Fruit fly (Drosophila melanogaster) whole organism, pupa: ENCODE results near the gene CG14662.

Experiments used
- CG10348 ChIP-seq: fragments of 200-800 bp; sonication (Bioruptor generic); IDR thresholded peaks from 2 replicates; pipeline ENCODE4 v1.3.6; 2022; ENCODE audit warnings: missing biosample characterization, missing genetic modification characterization
- CG12605 ChIP-seq: fragments of 200-800 bp; sonication (Bioruptor generic); IDR thresholded peaks from 2 replicates; pipeline ENCODE4 v1.3.6; 2022; ENCODE audit warnings: missing biosample characterization, missing genetic modification characterization
- CG13204 ChIP-seq: fragments of 200-800 bp; sonication (Bioruptor generic); optimal IDR thresholded peaks from 2 replicates; lab custom pipeline; 2018; ENCODE audit warnings: missing biosample characterization, mild to moderate bottlenecking, missing genetic modification characterization, moderate library complexity
- CG14655 ChIP-seq: fragments of 200-800 bp; sonication (Bioruptor generic); optimal IDR thresholded peaks from 3 replicates; lab custom pipeline; 2017; ENCODE audit warnings: mild to moderate bottlenecking, missing biosample characterization, missing genetic modification reagents, missing genetic modification characterization
- CG15710 ChIP-seq: fragments of 200-800 bp; sonication (Bioruptor generic); optimal IDR thresholded peaks from 2 replicates; lab custom pipeline; 2018; ENCODE audit warnings: missing biosample characterization, mild to moderate bottlenecking, missing genetic modification characterization, moderate library complexity
- CG17806 ChIP-seq: fragments of 200-800 bp; sonication (Bioruptor generic); optimal IDR thresholded peaks from 2 replicates; lab custom pipeline; 2018; ENCODE audit warnings: missing biosample characterization, mild to moderate bottlenecking, missing genetic modification characterization, moderate library complexity
- CG32121 ChIP-seq: fragments of 200-800 bp; sonication (Bioruptor generic); IDR thresholded peaks from 2 replicates; pipeline ENCODE4 v1.3.6; 2022; ENCODE audit warnings: missing biosample characterization, missing genetic modification characterization
- CG34367 ChIP-seq: fragments of 200-800 bp; sonication (Bioruptor generic); optimal IDR thresholded peaks from 2 replicates; lab custom pipeline; 2018; ENCODE audit warnings: missing biosample characterization, mild to moderate bottlenecking, missing genetic modification characterization
- CG4496 ChIP-seq: fragments of 200-800 bp; sonication (Bioruptor generic); IDR thresholded peaks from 3 replicates; pipeline ENCODE4 v1.3.6; 2022; ENCODE audit warnings: missing biosample characterization, missing genetic modification characterization
- CG8159 ChIP-seq: fragments of 200-800 bp; sonication (Bioruptor generic); optimal IDR thresholded peaks from 3 replicates; lab custom pipeline; 2018; ENCODE audit warnings: missing biosample characterization, mild to moderate bottlenecking, missing genetic modification characterization, moderate library complexity
- CG8301 ChIP-seq: fragments of 200-800 bp; sonication (Bioruptor generic); optimal IDR thresholded peaks from 2 replicates; lab custom pipeline; 2018; ENCODE audit warnings: missing biosample characterization, mild to moderate bottlenecking, missing genetic modification characterization
- CG9948 ChIP-seq: fragments of 200-800 bp; sonication (Bioruptor generic); optimal IDR thresholded peaks from 2 replicates; lab custom pipeline; 2018; ENCODE audit warnings: missing biosample characterization, mild to moderate bottlenecking, missing genetic modification characterization, moderate library complexity
- D1 ChIP-seq: fragments of 200-800 bp; sonication (Bioruptor generic); optimal IDR thresholded peaks from 2 replicates; lab custom pipeline; 2018; ENCODE audit warnings: missing biosample characterization, mild to moderate bottlenecking, missing genetic modification characterization, moderate library complexity
- EcR ChIP-seq: fragments of 200-800 bp; sonication (Bioruptor generic); optimal IDR thresholded peaks from 3 replicates; lab custom pipeline; 2019; ENCODE audit warnings: missing biosample characterization, missing genetic modification characterization, mild to moderate bottlenecking, moderate library complexity, missing genetic modification reagents
- Ets98B ChIP-seq: fragments of 200-800 bp; sonication (Bioruptor generic); IDR thresholded peaks from 2 replicates; pipeline ENCODE4 v1.3.6; 2022; ENCODE audit warnings: missing biosample characterization, missing genetic modification characterization
- Pif1A ChIP-seq: fragments of 200-800 bp; sonication (Bioruptor generic); optimal IDR thresholded peaks from 3 replicates; lab custom pipeline; 2016; ENCODE audit warnings: missing biosample characterization, missing genetic modification characterization
- Pif1B ChIP-seq: fragments of 200-800 bp; sonication (Bioruptor generic); optimal IDR thresholded peaks from 3 replicates; lab custom pipeline; 2016; ENCODE audit warnings: missing biosample characterization, missing genetic modification characterization
- Snoo ChIP-seq: fragments of 200-800 bp; sonication (Bioruptor generic); optimal IDR thresholded peaks from 3 replicates; lab custom pipeline; 2017; ENCODE audit warnings: missing biosample characterization, mild to moderate bottlenecking, missing genetic modification characterization, inconsistent platforms
- fd96Ca ChIP-seq: fragments of 200-800 bp; sonication (Bioruptor generic); IDR thresholded peaks from 3 replicates; pipeline ENCODE4 v1.3.6; 2022; ENCODE audit warnings: missing biosample characterization, missing genetic modification characterization
- gl ChIP-seq: fragments of 200-800 bp; sonication (Bioruptor generic); optimal IDR thresholded peaks from 2 replicates; lab custom pipeline; 2018; ENCODE audit warnings: missing biosample characterization, mild to moderate bottlenecking, missing genetic modification characterization
- rn ChIP-seq: fragments of 200-800 bp; sonication (Bioruptor generic); IDR thresholded peaks from 2 replicates; pipeline ENCODE4 v1.3.6; 2022; ENCODE audit warnings: missing biosample characterization, missing genetic modification characterization

Gene CG14662

DNA sequence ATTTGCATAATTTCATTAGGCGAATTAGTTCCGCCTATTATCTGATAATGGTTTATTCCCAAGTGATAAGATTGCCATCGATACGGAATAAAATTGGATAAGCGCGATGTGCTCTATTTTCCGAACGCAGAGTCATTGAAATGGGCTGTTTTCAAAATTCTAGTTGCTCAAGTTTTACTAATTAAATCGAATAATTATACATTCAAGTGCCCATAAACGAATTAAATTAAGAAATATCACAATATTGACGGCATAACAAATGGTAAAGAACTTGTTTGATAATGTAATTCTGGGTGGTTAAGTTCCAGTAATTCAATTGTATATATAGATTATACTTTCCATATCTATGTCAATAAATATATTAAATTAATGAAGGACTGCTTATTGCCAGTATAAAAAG, at the start of gene CG14662:
CG14662 (minus strand) TSS at position 101 of the 400 bp plus-strand sequence.
- TF ChIP-seq rn (GFP tag; lab: Robert Waterston, UW) (no peak), CG15710 (tag; lab: Kevin White, UChicago) (no peak), Pif1B (GFP tag; lab: Kevin White, UChicago) (no peak), CG13204 (no peak), CG8301 (tag; lab: Kevin White, UChicago) (no peak), CG14655 (no peak), Pif1A (GFP tag; lab: Kevin White, UChicago) (no peak)

DNA sequence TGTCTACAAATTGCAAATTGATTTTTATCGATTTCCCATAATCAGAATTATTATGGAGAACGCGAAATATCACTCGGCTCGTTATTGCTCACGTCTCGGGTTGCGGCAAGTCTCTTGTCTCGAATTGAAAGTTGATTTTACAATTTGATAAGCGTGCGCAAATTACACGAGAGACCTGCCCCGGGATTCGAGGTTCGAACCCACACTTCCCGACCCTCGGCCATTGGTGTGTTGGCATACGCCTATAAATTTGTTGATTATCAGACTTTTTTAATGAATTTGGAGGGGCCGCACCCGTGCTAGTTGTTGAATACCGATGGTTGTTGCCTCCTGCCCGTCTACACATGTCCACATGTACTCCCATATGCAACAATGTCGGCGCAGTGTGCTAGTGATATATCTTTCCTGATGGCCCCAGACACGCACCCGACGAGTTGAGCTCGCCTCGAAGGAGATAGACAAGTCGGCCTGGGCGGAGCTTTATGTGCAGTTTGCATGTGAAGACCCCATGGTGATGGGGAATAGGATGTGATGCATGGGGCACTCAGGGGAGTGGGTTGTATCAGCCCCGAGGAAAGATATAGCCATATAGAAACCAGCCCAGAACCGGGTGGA, 49.2 kb upstream of the CG14662 start:
- TF ChIP-seq Ets98B (GFP tag; lab: Robert Waterston, UW) (no peak), gl (tag; lab: Kevin White, UChicago) (no peak), CG17806 (tag; lab: Kevin White, UChicago) (peak; percentile 46), CG14655 (peak; percentile 26), Snoo (tag; lab: Kevin White, UChicago) (no peak), CG34367 (no peak), CG15710 (tag; lab: Kevin White, UChicago) (peak; percentile 22), CG9948 (tag; lab: Kevin White, UChicago) (peak; percentile 47), fd96Ca (GFP tag; lab: Robert Waterston, UW) (0 out of 3 replicates have a peak, but pooled peaks have one; percentile 15), Pif1B (GFP tag; lab: Kevin White, UChicago) (peak; percentile 23), CG8159 (tag; lab: Kevin White, UChicago) (peak; percentile 14), rn (GFP tag; lab: Robert Waterston, UW) (no peak), CG12605 (GFP tag; lab: Robert Waterston, UW) (no peak), CG10348 (GFP tag; lab: Robert Waterston, UW) (no peak), CG4496 (peak; percentile 57; the same call in 2 of the 3 replicates), EcR (GFP tag; lab: Kevin White, UChicago) (peak; percentile 15), CG13204 (no peak), CG32121 (GFP tag; lab: Robert Waterston, UW) (0 out of 2 replicates have a peak, but pooled peaks have one; percentile 20), Pif1A (GFP tag; lab: Kevin White, UChicago) (peak; percentile 39), D1 (tag; lab: Kevin White, UChicago) (no peak), CG8301 (tag; lab: Kevin White, UChicago) (no peak)

- no peak for TF ChIP-seq CG10348 (GFP tag; lab: Robert Waterston, UW)
- TF ChIP-seq CG17806 (tag; lab: Kevin White, UChicago): no peak
- 0 out of 3 replicates have a peak, but pooled peaks have one; percentile 12 for TF ChIP-seq CG4496
- TF ChIP-seq D1 (tag; lab: Kevin White, UChicago): no peak
- TF ChIP-seq CG9948 (tag; lab: Kevin White, UChicago): no peak
These were observed 48.3 kb upstream of the CG14662 start for dm6 chr3R:5032359-5032758.

dm6 chr3R:5031881-5032280, 47.8 kb upstream of the CG14662 start:
- TF ChIP-seq CG15710 (tag; lab: Kevin White, UChicago): no peak
- no peak for TF ChIP-seq Snoo (tag; lab: Kevin White, UChicago)
- no peak for TF ChIP-seq CG9948 (tag; lab: Kevin White, UChicago)
- no peak for TF ChIP-seq EcR (GFP tag; lab: Kevin White, UChicago)
- no peak for TF ChIP-seq fd96Ca (GFP tag; lab: Robert Waterston, UW)
- TF ChIP-seq CG14655: no peak
- TF ChIP-seq rn (GFP tag; lab: Robert Waterston, UW): no peak
- no peak for TF ChIP-seq D1 (tag; lab: Kevin White, UChicago)
- no peak for TF ChIP-seq Ets98B (GFP tag; lab: Robert Waterston, UW)
- no peak for TF ChIP-seq CG12605 (GFP tag; lab: Robert Waterston, UW)
- TF ChIP-seq Pif1B (GFP tag; lab: Kevin White, UChicago): no peak
- TF ChIP-seq CG8301 (tag; lab: Kevin White, UChicago): no peak
- TF ChIP-seq CG10348 (GFP tag; lab: Robert Waterston, UW): no peak
- no peak for TF ChIP-seq CG34367
- TF ChIP-seq CG8159 (tag; lab: Kevin White, UChicago): no peak

DNA sequence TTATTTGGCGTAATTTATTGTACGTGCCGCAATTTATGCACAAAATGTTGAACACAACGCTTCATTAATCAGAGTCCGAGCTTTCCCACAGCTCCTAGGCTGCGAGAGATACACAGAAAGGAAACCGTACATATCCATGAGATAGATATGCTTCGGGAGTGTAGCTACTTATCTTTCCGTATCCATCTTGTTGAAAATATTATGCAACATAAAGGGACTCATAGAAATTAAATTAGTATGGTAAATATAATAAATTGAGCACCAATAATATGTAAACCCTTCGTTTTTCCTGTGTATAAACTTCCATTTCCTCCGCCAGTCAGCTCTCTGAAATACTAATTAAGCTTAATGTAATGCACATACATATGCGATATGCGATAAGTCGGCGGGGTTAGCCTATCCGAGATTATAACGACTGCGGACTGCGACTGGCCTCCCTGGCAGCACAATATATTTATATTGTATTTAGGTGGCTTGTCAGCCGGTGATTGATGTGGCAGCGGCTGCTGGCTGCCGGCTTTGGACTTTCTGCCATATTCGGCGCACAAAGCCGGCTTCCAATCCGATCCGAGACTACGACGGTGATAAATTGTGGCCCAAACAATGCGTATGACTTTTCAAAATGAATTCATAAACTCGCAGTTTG, 46.8 kb upstream of the CG14662 start:
- TF ChIP-seq Snoo (tag; lab: Kevin White, UChicago) (no peak), Pif1A (GFP tag; lab: Kevin White, UChicago) (no peak), CG34367 (peak; percentile 31), fd96Ca (GFP tag; lab: Robert Waterston, UW) (0 out of 3 replicates have a peak, but pooled peaks have one; percentile 35), CG17806 (tag; lab: Kevin White, UChicago) (peak; percentile 55), CG8159 (tag; lab: Kevin White, UChicago) (peak; percentile 60), CG12605 (GFP tag; lab: Robert Waterston, UW) (0 out of 2 replicates have a peak, but pooled peaks have one; percentile 10), EcR (GFP tag; lab: Kevin White, UChicago) (no peak), D1 (tag; lab: Kevin White, UChicago) (no peak), CG10348 (GFP tag; lab: Robert Waterston, UW) (no peak), CG8301 (tag; lab: Kevin White, UChicago) (peak; percentile 40), CG32121 (GFP tag; lab: Robert Waterston, UW) (0 out of 2 replicates have a peak, but pooled peaks have one; percentile 8), CG4496 (peak; percentile 43; the same call in 1 of the 3 replicates), gl (tag; lab: Kevin White, UChicago) (no peak), CG15710 (tag; lab: Kevin White, UChicago) (peak; percentile 43), CG13204 (no peak), CG9948 (tag; lab: Kevin White, UChicago) (peak; percentile 48), rn (GFP tag; lab: Robert Waterston, UW) (no peak), CG14655 (peak; percentile 56), Pif1B (GFP tag; lab: Kevin White, UChicago) (no peak), Ets98B (GFP tag; lab: Robert Waterston, UW) (peak; percentile 66)
